Worm (Caenorhabditis elegans) whole organism, L4 larva: ENCODE data around the gene dcn-1.

ENCODE experiments used
- F10B5.3 ChIP-seq: sonication (generic microtip); optimal IDR thresholded peaks from 2 replicates; lab custom pipeline; 2016; ENCODE audit warnings: mild to moderate bottlenecking, missing genetic modification characterization, missing compliant biosample characterization
- F37D6.2 ChIP-seq: sonication (generic microtip); optimal IDR thresholded peaks from 2 replicates; lab custom pipeline; 2016; ENCODE audit warnings: mild to moderate bottlenecking, missing genetic modification characterization, missing compliant biosample characterization
- R02D3.7 ChIP-seq: fragments of 150-350 bp; sonication (generic microtip); optimal IDR thresholded peaks from 3 replicates; lab custom pipeline; 2014; ENCODE audit warnings: missing biosample characterization, missing genetic modification characterization
- T26A8.4 ChIP-seq: fragments of 200-800 bp; sonication (Bioruptor generic); IDR thresholded peaks from 2 replicates; pipeline ENCODE4 v1.3.6; 2022; ENCODE audit warnings: missing genetic modification characterization, missing compliant biosample characterization
- Y5F2A.4 ChIP-seq: fragments of 200-800 bp; sonication (Bioruptor generic); optimal IDR thresholded peaks from 2 replicates; lab custom pipeline; 2018; ENCODE audit warnings: mild to moderate bottlenecking, missing genetic modification characterization, missing compliant biosample characterization
- Y75B8A.6 ChIP-seq: fragments of 200-800 bp; sonication (Bioruptor generic); IDR thresholded peaks from 2 replicates; pipeline ENCODE4 v1.3.6; 2022; ENCODE audit warnings: missing genetic modification reagents, missing genetic modification characterization, missing compliant biosample characterization
- ZK337.2 ChIP-seq: fragments of 200-800 bp; sonication (Bioruptor generic); IDR thresholded peaks from 2 replicates; pipeline ENCODE4 v1.3.6; 2022; ENCODE audit warnings: missing genetic modification reagents, missing genetic modification characterization, missing compliant biosample characterization
- ZK546.5 ChIP-seq, 2 experiments: sonication (generic microtip); optimal IDR thresholded peaks; 2 replicates each; lab custom pipeline; 2017; ENCODE audit warnings: missing biosample characterization in 2 of 2, missing genetic modification characterization in 2 of 2
- ceh-28 ChIP-seq: fragments of 150-350 bp; optimal IDR thresholded peaks from 2 replicates; lab custom pipeline; 2014; ENCODE audit warnings: missing biosample characterization, missing genetic modification reagents, missing genetic modification characterization
- ceh-62 ChIP-seq: sonication (generic microtip); optimal IDR thresholded peaks from 2 replicates; lab custom pipeline; 2017; ENCODE audit warnings: missing biosample characterization, missing genetic modification characterization
- ces-1 ChIP-seq: fragments of 150-350 bp; sonication (generic microtip); optimal IDR thresholded peaks from 4 replicates; lab custom pipeline; 2014; ENCODE audit warnings: missing biosample characterization, missing genetic modification reagents, missing genetic modification characterization
- daf-12 ChIP-seq: fragments of 150-350 bp; optimal IDR thresholded peaks from 2 replicates; lab custom pipeline; 2014; ENCODE audit warnings: missing biosample characterization, missing genetic modification reagents, missing genetic modification characterization
- dpl-1 ChIP-seq: fragments of 150-350 bp; optimal IDR thresholded peaks from 2 replicates; lab custom pipeline; 2014; ENCODE audit warnings: missing biosample characterization, missing genetic modification reagents, missing genetic modification characterization
- duxl-1 ChIP-seq: sonication (generic microtip); optimal IDR thresholded peaks from 2 replicates; lab custom pipeline; 2016; ENCODE audit warnings: mild to moderate bottlenecking, missing genetic modification characterization, moderate library complexity, missing compliant biosample characterization; ENCODE audit not compliant: poor library complexity
- egl-27 ChIP-seq: sonication (generic microtip); optimal IDR thresholded peaks from 3 replicates; lab custom pipeline; 2017; ENCODE audit warnings: missing biosample characterization, missing genetic modification reagents, missing genetic modification characterization
- gei-8 ChIP-seq: fragments of 200-800 bp; sonication (Bioruptor generic); optimal IDR thresholded peaks from 2 replicates; lab custom pipeline; 2018; ENCODE audit warnings: mild to moderate bottlenecking, missing genetic modification characterization, missing compliant biosample characterization
- hlh-30 ChIP-seq: sonication (generic microtip); optimal IDR thresholded peaks from 2 replicates; lab custom pipeline; 2017; ENCODE audit warnings: antibody characterized with exemption, mild to moderate bottlenecking, missing genetic modification characterization, missing compliant biosample characterization; ENCODE audit not compliant: insufficient read depth
- lin-13 ChIP-seq: fragments of 150-350 bp; optimal IDR thresholded peaks from 2 replicates; lab custom pipeline; 2014; ENCODE audit warnings: missing biosample characterization, missing genetic modification reagents, missing genetic modification characterization
- lin-15B ChIP-seq: fragments of 150-350 bp; sonication (generic microtip); optimal IDR thresholded peaks from 3 replicates; lab custom pipeline; 2014; ENCODE audit warnings: missing biosample characterization, missing genetic modification characterization
- lin-29 ChIP-seq: fragments of 200-800 bp; sonication (Bioruptor generic); IDR thresholded peaks from 2 replicates; pipeline ENCODE4 v1.3.6; 2022; ENCODE audit warnings: missing genetic modification reagents, missing genetic modification characterization, missing compliant biosample characterization
- lir-3 ChIP-seq: sonication (generic microtip); optimal IDR thresholded peaks from 2 replicates; lab custom pipeline; 2016; ENCODE audit warnings: mild to moderate bottlenecking, missing genetic modification characterization, missing compliant biosample characterization
- lsy-2 ChIP-seq, 2 experiments: fragments of 150-350 bp in 1 of 2; sonication (generic microtip) in 1 of 2; optimal IDR thresholded peaks; 2 replicates each; lab custom pipeline; 2014 to 2017; ENCODE audit warnings: missing biosample characterization in 2 of 2, missing genetic modification characterization in 2 of 2
- madf-5 ChIP-seq, 2 experiments: fragments of 200-800 bp; sonication (Bioruptor generic); IDR thresholded peaks; 2 replicates each; pipeline ENCODE4 v1.3.6; 2022; ENCODE audit warnings: missing compliant biosample characterization in 2 of 2, missing genetic modification characterization in 2 of 2
- madf-9 ChIP-seq: fragments of 200-800 bp; sonication (Bioruptor generic); conservative IDR thresholded peaks from 2 replicates; pipeline ENCODE4 v1.3.6; 2022; ENCODE audit warnings: missing genetic modification reagents, missing genetic modification characterization, missing compliant biosample characterization
- mdl-1 ChIP-seq, 2 experiments: fragments of 150-350 bp in 1 of 2; sonication (generic microtip) in 1 of 2; optimal IDR thresholded peaks; 2 replicates each; lab custom pipeline; 2014 to 2017; ENCODE audit warnings: missing biosample characterization in 2 of 2, missing genetic modification characterization in 2 of 2
- mdt-29 ChIP-seq: fragments of 200-800 bp; sonication (Bioruptor generic); IDR thresholded peaks from 2 replicates; pipeline ENCODE4 v1.3.6; 2022; ENCODE audit warnings: missing genetic modification reagents, missing genetic modification characterization, missing compliant biosample characterization
- mep-1 ChIP-seq: fragments of 150-350 bp; sonication (generic microtip); optimal IDR thresholded peaks from 3 replicates; lab custom pipeline; 2014; ENCODE audit warnings: missing biosample characterization, missing genetic modification characterization
- mxl-3 ChIP-seq: fragments of 200-800 bp; sonication (Bioruptor generic); optimal IDR thresholded peaks from 2 replicates; lab custom pipeline; 2018; ENCODE audit warnings: mild to moderate bottlenecking, missing genetic modification characterization, missing compliant biosample characterization
- nhr-10 ChIP-seq: fragments of 150-350 bp; optimal IDR thresholded peaks from 2 replicates; lab custom pipeline; 2014; ENCODE audit warnings: missing biosample characterization, missing genetic modification characterization
- nhr-11 ChIP-seq: fragments of 150-350 bp; optimal IDR thresholded peaks from 2 replicates; lab custom pipeline; 2014; ENCODE audit warnings: missing biosample characterization, missing genetic modification characterization
- nhr-237 ChIP-seq: sonication (generic microtip); optimal IDR thresholded peaks from 2 replicates; lab custom pipeline; 2017; ENCODE audit warnings: missing biosample characterization, missing genetic modification characterization
- nhr-28 ChIP-seq: fragments of 150-350 bp; optimal IDR thresholded peaks from 2 replicates; lab custom pipeline; 2014; ENCODE audit warnings: missing biosample characterization, missing genetic modification characterization
- nhr-41 ChIP-seq: fragments of 200-800 bp; sonication (Bioruptor generic); IDR thresholded peaks from 2 replicates; pipeline ENCODE4 v1.3.6; 2022; ENCODE audit warnings: missing genetic modification reagents, missing genetic modification characterization, missing compliant biosample characterization
- nhr-42 ChIP-seq: fragments of 200-800 bp; sonication (Bioruptor generic); IDR thresholded peaks from 2 replicates; pipeline ENCODE4 v1.3.6; 2022; ENCODE audit warnings: missing genetic modification characterization, missing compliant biosample characterization
- nhr-76 ChIP-seq: fragments of 150-350 bp; optimal IDR thresholded peaks from 2 replicates; lab custom pipeline; 2014; ENCODE audit warnings: missing biosample characterization, missing genetic modification characterization
- nhr-77 ChIP-seq: fragments of 150-350 bp; optimal IDR thresholded peaks from 2 replicates; lab custom pipeline; 2014; ENCODE audit warnings: missing biosample characterization, missing genetic modification characterization
- pha-4 ChIP-seq, 2 experiments: fragments of 150-350 bp in 1 of 2; fragments of 200-800 bp in 1 of 2; sonication (Bioruptor generic) in 1 of 2; IDR thresholded peaks in 1 of 2; optimal IDR thresholded peaks in 1 of 2; 2 replicates each; pipeline versions ENCODE4 v1.3.6 to Lab custom; 2014 to 2022; ENCODE audit warnings: missing genetic modification characterization in 2 of 2, missing genetic modification reagents in 2 of 2, missing biosample characterization in 1 of 2, missing compliant biosample characterization in 1 of 2
- rbr-2 ChIP-seq: sonication (generic microtip); optimal IDR thresholded peaks from 2 replicates; lab custom pipeline; 2016; ENCODE audit warnings: missing genotype, missing genetic modification characterization, missing compliant biosample characterization
- set-16 ChIP-seq: fragments of 200-800 bp; sonication (Bioruptor generic); IDR thresholded peaks from 2 replicates; pipeline ENCODE4 v1.3.6; 2022; ENCODE audit warnings: missing genetic modification reagents, missing genetic modification characterization, missing compliant biosample characterization
- snpc-1.2 ChIP-seq: fragments of 200-800 bp; sonication (Bioruptor generic); IDR thresholded peaks from 2 replicates; pipeline ENCODE4 v1.3.6; 2022; ENCODE audit warnings: missing genetic modification reagents, missing genetic modification characterization, missing compliant biosample characterization
- spr-1 ChIP-seq: sonication (generic microtip); optimal IDR thresholded peaks from 2 replicates; lab custom pipeline; 2016; ENCODE audit warnings: mild to moderate bottlenecking, missing genetic modification characterization, missing compliant biosample characterization
- spr-3 ChIP-seq: fragments of 200-800 bp; sonication (Bioruptor generic); optimal IDR thresholded peaks from 2 replicates; lab custom pipeline; 2018; ENCODE audit warnings: mild to moderate bottlenecking, missing genetic modification characterization, missing compliant biosample characterization
- tag-97 ChIP-seq: fragments of 200-800 bp; sonication (Bioruptor generic); IDR thresholded peaks from 2 replicates; pipeline ENCODE4 v1.3.6; 2022; ENCODE audit warnings: missing genetic modification characterization, missing compliant biosample characterization
- tra-1 ChIP-seq: fragments of 200-800 bp; sonication (Bioruptor generic); IDR thresholded peaks from 2 replicates; pipeline ENCODE4 v1.3.6; 2022; ENCODE audit warnings: missing genetic modification reagents, missing genetic modification characterization, missing compliant biosample characterization
- unc-130 ChIP-seq: sonication (generic microtip); optimal IDR thresholded peaks from 2 replicates; lab custom pipeline; 2016; ENCODE audit warnings: missing genetic modification reagents, missing genetic modification characterization, missing compliant biosample characterization
- unc-39 ChIP-seq: sonication (generic microtip); optimal IDR thresholded peaks from 2 replicates; lab custom pipeline; 2017; ENCODE audit warnings: missing biosample characterization, missing genetic modification characterization
- zfp-2 ChIP-seq: sonication (generic microtip); optimal IDR thresholded peaks from 2 replicates; lab custom pipeline; 2016; ENCODE audit warnings: mild to moderate bottlenecking, missing genetic modification characterization, missing compliant biosample characterization
- zfp-3 ChIP-seq: fragments of 200-800 bp; sonication (Bioruptor generic); conservative IDR thresholded peaks from 2 replicates; pipeline ENCODE4 v1.3.6; 2022; ENCODE audit warnings: missing genetic modification reagents, missing genetic modification characterization, missing compliant biosample characterization
- zip-11 ChIP-seq: fragments of 200-800 bp; sonication (Bioruptor generic); IDR thresholded peaks from 2 replicates; pipeline ENCODE4 v1.3.6; 2022; ENCODE audit warnings: missing genetic modification characterization, missing compliant biosample characterization

The dcn-1 gene

ce11 chrIII:4281955-4282618, 31.6 kb upstream of the dcn-1 start (continued):
- TF ChIP-seq madf-9 (GFP tag; lab: Robert Waterston, UW) (peak; percentile 99), zfp-3 (GFP tag; lab: Robert Waterston, UW) (peak; percentile 91), tag-97 (0 out of 2 replicates have a peak, but pooled peaks have one; percentile 10), tra-1 (peak; percentile 98), mdt-29 (peak; percentile 89), unc-130 (GFP tag; lab: Kevin White, UChicago) (peak; percentile 25), ceh-28 (tag; lab: Kevin White, UChicago) (peak; percentile 62), T26A8.4 (GFP tag; lab: Robert Waterston, UW) (peak; percentile 98), snpc-1.2 (no peak; the same call in 1 of the 2 replicates), unc-39 (tag; lab: Kevin White, UChicago) (no peak), hlh-30 (peak; percentile 98), daf-12 (tag; lab: Kevin White, UChicago) (no peak), nhr-77 (tag; lab: Kevin White, UChicago) (peak; percentile 90), nhr-42 (GFP tag; lab: Robert Waterston, UW) (peak; percentile 84), nhr-237 (tag; lab: Kevin White, UChicago) (peak; percentile 57), pha-4 (GFP tag; IDR thresholded peaks at IDR 0.05; lab: Robert Waterston, UW) (peak; percentile 98), pha-4 (tag; optimal IDR thresholded peaks at IDR 0.05; lab: Kevin White, UChicago) (peak; percentile 40), Y75B8A.6 (0 out of 2 replicates have a peak, but pooled peaks have one; percentile 8), ceh-62 (tag; lab: Kevin White, UChicago) (no peak), spr-3 (GFP tag; lab: Kevin White, UChicago) (peak; percentile 92), zip-11 (no peak; the same call in 1 of the 2 replicates), zfp-2 (tag; lab: Kevin White, UChicago) (peak; percentile 91), egl-27 (tag; lab: Kevin White, UChicago) (no peak), gei-8 (peak; percentile 100), lin-13 (GFP tag; lab: Kevin White, UChicago) (peak; percentile 90), nhr-10 (tag; lab: Kevin White, UChicago) (peak; percentile 93), dpl-1 (GFP tag; lab: Kevin White, UChicago) (peak; percentile 78), spr-1 (tag; lab: Kevin White, UChicago) (peak; percentile 96), madf-5 (GFP tag; IDR thresholded peaks at IDR 0.05; lab: Robert Waterston, UW) (peak in 1 of 2 experiments; percentile 39; a peak in 1 of 4 replicates), Y5F2A.4 (GFP tag; lab: Kevin White, UChicago) (peak; percentile 72), duxl-1 (tag; lab: Kevin White, UChicago) (peak; percentile 81), mep-1 (peak; percentile 98), rbr-2 (peak; percentile 99), lin-15B (peak; percentile 25), lsy-2 (tag; optimal IDR thresholded peaks at IDR 0.05; lab: Kevin White, UChicago) (peak; percentile 93 to 95), lin-29 (GFP tag; lab: Robert Waterston, UW) (peak; percentile 91), nhr-76 (tag; lab: Kevin White, UChicago) (peak; percentile 58), ces-1 (GFP tag; lab: Kevin White, UChicago) (peak; percentile 14), F10B5.3 (tag; lab: Kevin White, UChicago) (peak; percentile 91), mdl-1 (tag; optimal IDR thresholded peaks at IDR 0.05; lab: Kevin White, UChicago) (peak; percentile 98 to 99), ZK337.2 (GFP tag; lab: Robert Waterston, UW) (peak; percentile 38; the same call in 1 of the 2 replicates), lir-3 (tag; lab: Kevin White, UChicago) (peak; percentile 82), nhr-41 (GFP tag; lab: Robert Waterston, UW) (peak; percentile 91), set-16 (peak; percentile 100), nhr-28 (peak; percentile 93), R02D3.7 (tag; lab: Kevin White, UChicago) (no peak), F37D6.2 (tag; lab: Kevin White, UChicago) (peak; percentile 97), mxl-3 (GFP tag; lab: Kevin White, UChicago) (peak; percentile 99), ZK546.5 (tag; optimal IDR thresholded peaks at IDR 0.05; lab: Kevin White, UChicago) (peak in 1 of 2 experiments; percentile 52), nhr-11 (peak; percentile 98)
